Fruit fly (Drosophila melanogaster) whole organism, wandering third instar larva: ENCODE results near the gene CG43998.

ENCODE experiments used
- HLH106 ChIP-seq: fragments of 200-800 bp; optimal IDR thresholded peaks from 3 replicates; lab custom pipeline; 2019; ENCODE audit warnings: missing biosample characterization, mild to moderate bottlenecking, missing genetic modification characterization, moderate library complexity
- OdsH ChIP-seq: fragments of 200-800 bp; sonication (Bioruptor generic); optimal IDR thresholded peaks from 2 replicates; lab custom pipeline; 2016; ENCODE audit warnings: missing biosample characterization, mild to moderate bottlenecking, missing genetic modification characterization
- br ChIP-seq: fragments of 200-800 bp; sonication (Bioruptor generic); optimal IDR thresholded peaks from 2 replicates; lab custom pipeline; 2016; ENCODE audit warnings: missing biosample characterization, missing genetic modification characterization
- dl ChIP-seq, 2 experiments: fragments of 175-275, 200-275 bp in 1 of 2; fragments of 200-275 bp in 1 of 2; sonication (Bioruptor generic); optimal IDR thresholded peaks; lab custom pipeline; 2018; ENCODE audit warnings: mild to moderate bottlenecking in 2 of 2, missing biosample characterization in 2 of 2, missing genetic modification characterization in 2 of 2, moderate library complexity in 2 of 2; ENCODE audit not compliant: partially characterized antibody in 2 of 2, insufficient read depth in 1 of 2
- dmrt93B ChIP-seq: fragments of 200-800 bp; sonication (Bioruptor generic); optimal IDR thresholded peaks from 2 replicates; lab custom pipeline; 2018; ENCODE audit warnings: missing biosample characterization, mild to moderate bottlenecking, missing genetic modification characterization
- foxo ChIP-seq, 2 experiments: fragments of 200-800 bp; sonication (Bioruptor generic); optimal IDR thresholded peaks; 2 replicates in 1 of 2; 3 replicates in 1 of 2; lab custom pipeline; 2016 to 2017; ENCODE audit warnings: missing biosample characterization in 2 of 2, missing genetic modification characterization in 2 of 2
- lola ChIP-seq: fragments of >200 bp; optimal IDR thresholded peaks from 2 replicates; lab custom pipeline; 2017; ENCODE audit warnings: missing biosample characterization, missing genetic modification characterization

- TF ChIP-seq HLH106 (tag; lab: Kevin White, UChicago) (peak; percentile 87), dl (GFP tag; optimal IDR thresholded peaks at IDR 0.05; lab: Kevin White, UChicago; ENCODE audit: insufficient read depth in 1 of 2, partially characterized antibody in 2 of 2) (no peak), OdsH (GFP tag; lab: Kevin White, UChicago) (peak; percentile 88), br (GFP tag; lab: Kevin White, UChicago) (peak; percentile 63), lola (GFP tag; lab: Kevin White, UChicago) (no peak), foxo (GFP tag; optimal IDR thresholded peaks at IDR 0.05; lab: Kevin White, UChicago) (peak in 1 of 2 experiments; percentile 88), dmrt93B (GFP tag; lab: Kevin White, UChicago) (peak; percentile 77)
Measured at dm6 chr3R:23887096-23887421, 41.7 kb downstream of the CG43998 start.
